Fruit fly (Drosophila melanogaster): Measurements from ENCODE around the gene Lip1.
A peak's percentile ranks its signal among the peaks of the same experiment; 100 is the strongest.

Lip1 gene

dm6 chr2L:10743714-10744113 lies 42.4 kb upstream of the Lip1 start, which contains the start of gene CG6729 (continued):
- TF ChIP-seq CG2116 (GFP tag; optimal IDR thresholded peaks at IDR 0.05), result peak; percentile 92
- peak; percentile 57 for TF ChIP-seq CG15514 (GFP tag; optimal IDR thresholded peaks at IDR 0.05)
- peak; percentile 91 for TF ChIP-seq Myb (GFP tag; optimal IDR thresholded peaks at IDR 0.05)
- peak; percentile 76 for TF ChIP-seq Bgb (GFP tag; IDR thresholded peaks at IDR 0.05; ENCODE audit: partially characterized antibody)
- peak; percentile 95 for TF ChIP-seq E2f2 (GFP tag; IDR thresholded peaks at IDR 0.05)
- 0 out of 2 replicates have a peak, but pooled peaks have one; percentile 6 for TF ChIP-seq CG3847 (GFP tag; IDR thresholded peaks at IDR 0.05)
- peak; percentile 77 for TF ChIP-seq BEAF-32 (GFP tag; optimal IDR thresholded peaks at IDR 0.05)
- TF ChIP-seq lbe (GFP tag; optimal IDR thresholded peaks at IDR 0.05), result peak; percentile 7
- peak; percentile 61 for TF ChIP-seq knrl (GFP tag; IDR thresholded peaks at IDR 0.05; ENCODE audit: partially characterized antibody)
- TF ChIP-seq crol (GFP tag; IDR thresholded peaks at IDR 0.05), result no peak
- TF ChIP-seq CG13287 (GFP tag; IDR thresholded peaks at IDR 0.05; ENCODE audit: partially characterized antibody), result peak; percentile 83
- no peak for TF ChIP-seq repo (GFP tag; optimal IDR thresholded peaks at IDR 0.05)
- peak; percentile 93 for TF ChIP-seq Dp (GFP tag; optimal IDR thresholded peaks at IDR 0.05)
- TF ChIP-seq bbx (GFP tag; IDR thresholded peaks at IDR 0.05; ENCODE audit: partially characterized antibody), result peak; percentile 68
- TF ChIP-seq CG11093 (GFP tag; IDR thresholded peaks at IDR 0.05), result no peak
- peak; percentile 65 for TF ChIP-seq HLH4C (GFP tag; IDR thresholded peaks at IDR 0.05; ENCODE audit: partially characterized antibody)
- TF ChIP-seq Dll (GFP tag; IDR thresholded peaks at IDR 0.05; ENCODE audit: partially characterized antibody), result peak; percentile 79
- peak; percentile 41 for TF ChIP-seq CG4617 (GFP tag; optimal IDR thresholded peaks at IDR 0.05; ENCODE audit: borderline replicate concordance)

- TF ChIP-seq Hand (GFP tag; optimal IDR thresholded peaks at IDR 0.05) (no peak), pfk (GFP tag; optimal IDR thresholded peaks at IDR 0.05) (no peak), CG15601 (tag; optimal IDR thresholded peaks at IDR 0.05) (peak; percentile 76), GATAe (GFP tag; conservative IDR thresholded peaks at IDR 0.05) (no peak; the same call in 1 of the 2 replicates), CG17568 (GFP tag; optimal IDR thresholded peaks at IDR 0.05) (no peak), Sry-β (GFP tag; optimal IDR thresholded peaks at IDR 0.05) (no peak), Rx (GFP tag; IDR thresholded peaks at IDR 0.05) (peak; percentile 87), CG10321 (GFP tag; IDR thresholded peaks at IDR 0.05) (peak; percentile 44; the same call in 1 of the 2 replicates), CG4424 (GFP tag; optimal IDR thresholded peaks at IDR 0.05) (peak; percentile 87), eve (GFP tag; optimal IDR thresholded peaks at IDR 0.05) (no peak), Mrtf (GFP tag; IDR thresholded peaks at IDR 0.05) (peak; percentile 89), Nf-YB (GFP tag; optimal IDR thresholded peaks at IDR 0.05) (no peak), MESR4 (GFP tag; optimal IDR thresholded peaks at IDR 0.05) (peak; percentile 84), p53 (GFP tag; optimal IDR thresholded peaks at IDR 0.05) (peak; percentile 68), Antp (GFP tag; optimal IDR thresholded peaks at IDR 0.05) (peak; percentile 92), CG12219 (GFP tag; optimal IDR thresholded peaks at IDR 0.05) (no peak), gro (GFP tag; optimal IDR thresholded peaks at IDR 0.05) (peak; percentile 76), CG8944 (GFP tag; optimal IDR thresholded peaks at IDR 0.05) (peak; percentile 82), CG2116 (GFP tag; optimal IDR thresholded peaks at IDR 0.05) (peak; percentile 75), trem (tag; optimal IDR thresholded peaks at IDR 0.05) (peak; percentile 30), sim (GFP tag; IDR thresholded peaks at IDR 0.05) (no peak; the same call in 1 of the 2 replicates), fd64A (GFP tag; optimal IDR thresholded peaks at IDR 0.05) (no peak), MTF-1 (GFP tag; optimal IDR thresholded peaks at IDR 0.05; ENCODE audit: borderline replicate concordance) (no peak), Gug (GFP tag; IDR thresholded peaks at IDR 0.05) (peak; percentile 74; the same call in 3 of the 4 replicates), CG3065 (GFP tag; optimal IDR thresholded peaks at IDR 0.05) (peak; percentile 52), ttk (GFP tag; IDR thresholded peaks at IDR 0.05) (peak; percentile 88), so (GFP tag; IDR thresholded peaks at IDR 0.05) (peak; percentile 65; the same call in 1 of the 3 replicates), sc (optimal IDR thresholded peaks at IDR 0.05) (no peak), sc (GFP tag; optimal IDR thresholded peaks at IDR 0.05) (no peak), lilli (GFP tag; optimal IDR thresholded peaks at IDR 0.05) (peak; percentile 94), Sox102F (GFP tag; optimal IDR thresholded peaks at IDR 0.05) (peak; percentile 91)
Observed at dm6 chr2L:10736993-10737756, 35.8 kb upstream of the Lip1 start, which contains the start of the genes Vha16-5 and CG12299. Gene Vha16-5, minus strand, starts transcription at chr2L:10737043. Gene CG12299, plus strand, starts transcription at chr2L:10737345.
